Worm (Caenorhabditis elegans): ENCODE results near the gene C08G9.2.

Gene C08G9.2

ce11 chrIV:7672872-7673271, at the start of gene C08G9.2:
Gene C08G9.2 (minus strand): TSS chrIV:7672972.
- no peak for TF ChIP-seq lsl-1 (GFP tag; optimal IDR thresholded peaks at IDR 0.05)
- TF ChIP-seq ZK185.1 (tag; optimal IDR thresholded peaks at IDR 0.05; ENCODE audit: poor library complexity, severe bottlenecking) = no peak
- TF ChIP-seq nhr-80 (tag; optimal IDR thresholded peaks at IDR 0.05) = no peak
- no peak for TF ChIP-seq F10E7.11 (tag; optimal IDR thresholded peaks at IDR 0.05)

- TF ChIP-seq F10E7.11 (tag; optimal IDR thresholded peaks at IDR 0.05) (no peak), aptf-2 (GFP tag; conservative IDR thresholded peaks at IDR 0.05) (no peak), nhr-120 (GFP tag; IDR thresholded peaks at IDR 0.05) (no peak), rcor-1 (GFP tag; IDR thresholded peaks at IDR 0.05) (no peak), bed-1 (GFP tag; IDR thresholded peaks at IDR 0.05) (no peak), B0035.1 (tag; optimal IDR thresholded peaks at IDR 0.05) (no peak), hrde-1 (tag; optimal IDR thresholded peaks at IDR 0.05; ENCODE audit: borderline replicate concordance) (no peak), chd-7 (tag; optimal IDR thresholded peaks at IDR 0.05) (no peak), lin-26 (GFP tag; IDR thresholded peaks at IDR 0.05) (no peak)
These were observed 45.1 kb upstream of the C08G9.2 start, which contains the start of gene F33D4.6 for ce11 chrIV:7717916-7718315. Gene F33D4.6 (minus strand): TSS chrIV:7718016.

ce11 chrIV:7712252-7712651, 39.5 kb upstream of the C08G9.2 start:
- no peak for TF ChIP-seq xnd-1 (tag; optimal IDR thresholded peaks at IDR 0.05)
- TF ChIP-seq athp-1 (tag; optimal IDR thresholded peaks at IDR 0.05) = no peak
- TF ChIP-seq sdz-38 (tag; optimal IDR thresholded peaks at IDR 0.05) = no peak
- no peak for TF ChIP-seq ztf-22 (GFP tag; optimal IDR thresholded peaks at IDR 0.05)
- TF ChIP-seq hlh-26 (GFP tag; conservative IDR thresholded peaks at IDR 0.05) = no peak
- no peak for TF ChIP-seq bed-1 (GFP tag; IDR thresholded peaks at IDR 0.05)
- TF ChIP-seq sptf-2 (GFP tag; optimal IDR thresholded peaks at IDR 0.05) = no peak
- TF ChIP-seq nhr-80 (tag; optimal IDR thresholded peaks at IDR 0.05) = no peak
- no peak for TF ChIP-seq hsf-1 (GFP tag; IDR thresholded peaks at IDR 0.05)
- no peak for TF ChIP-seq let-607 (tag; optimal IDR thresholded peaks at IDR 0.05)
- TF ChIP-seq cebp-1 (GFP tag; IDR thresholded peaks at IDR 0.05) = no peak
- TF ChIP-seq cebp-1 (tag; optimal IDR thresholded peaks at IDR 0.05) = no peak
- TF ChIP-seq lin-40 (tag; optimal IDR thresholded peaks at IDR 0.05) = no peak
- TF ChIP-seq ztf-25 (GFP tag; IDR thresholded peaks at IDR 0.05) = no peak
- no peak for TF ChIP-seq nhr-120 (GFP tag; IDR thresholded peaks at IDR 0.05)
- TF ChIP-seq Y53F4B.3 (GFP tag; IDR thresholded peaks at IDR 0.05) = no peak
- no peak for TF ChIP-seq let-526 (GFP tag; IDR thresholded peaks at IDR 0.05)
- no peak for TF ChIP-seq B0336.3 (GFP tag; IDR thresholded peaks at IDR 0.05)

ce11 chrIV:7710824-7711223, 38.1 kb upstream of the C08G9.2 start, which contains the start of gene nhr-8:
Gene nhr-8 (plus strand): TSS chrIV:7710983.
- TF ChIP-seq fkh-3 (tag; optimal IDR thresholded peaks at IDR 0.05) = no peak
- no peak for TF ChIP-seq sea-2 (GFP tag; IDR thresholded peaks at IDR 0.05)
- peak; percentile 70 for TF ChIP-seq nfyb-1 (GFP tag; IDR thresholded peaks at IDR 0.05)
- no peak for TF ChIP-seq F52B5.7 (tag; optimal IDR thresholded peaks at IDR 0.05)
- no peak for TF ChIP-seq xnd-1 (tag; optimal IDR thresholded peaks at IDR 0.05)
- TF ChIP-seq let-607 (tag; optimal IDR thresholded peaks at IDR 0.05) = peak in 1 of 2 experiments; percentile 14
- peak; percentile 20 for TF ChIP-seq madf-10 (tag; optimal IDR thresholded peaks at IDR 0.05)
- TF ChIP-seq ets-4 (GFP tag; optimal IDR thresholded peaks at IDR 0.05) = peak; percentile 89
- peak; percentile 2 for TF ChIP-seq lin-54 (GFP tag; optimal IDR thresholded peaks at IDR 0.05)
- TF ChIP-seq nhr-80 (tag; optimal IDR thresholded peaks at IDR 0.05) = peak; percentile 97
- no peak for TF ChIP-seq lin-35 (GFP tag; optimal IDR thresholded peaks at IDR 0.05)
- TF ChIP-seq B0261.1 (tag; optimal IDR thresholded peaks at IDR 0.05) = no peak
- TF ChIP-seq cebp-1 (GFP tag; IDR thresholded peaks at IDR 0.05) = peak; percentile 74; the same call in 1 of the 2 replicates
- peak; percentile 75 for TF ChIP-seq cebp-1 (tag; optimal IDR thresholded peaks at IDR 0.05)
- no peak for TF ChIP-seq akir-1 (GFP tag; optimal IDR thresholded peaks at IDR 0.05)
- no peak for TF ChIP-seq snpc-3.4 (tag; optimal IDR thresholded peaks at IDR 0.05)
- no peak for TF ChIP-seq mel-28 (tag; optimal IDR thresholded peaks at IDR 0.05; ENCODE audit: borderline replicate concordance)
- peak; percentile 12 for TF ChIP-seq ztf-22 (GFP tag; optimal IDR thresholded peaks at IDR 0.05)
- no peak for TF ChIP-seq rpc-1 (optimal IDR thresholded peaks at IDR 0.05)
- no peak for TF ChIP-seq rpc-1 (tag; optimal IDR thresholded peaks at IDR 0.05)
- TF ChIP-seq atf-7 (tag; optimal IDR thresholded peaks at IDR 0.05) = peak; percentile 50
- peak; percentile 5 for TF ChIP-seq tbp1 (GFP tag; optimal IDR thresholded peaks at IDR 0.05)
- peak; percentile 52; the same call in 1 of the 2 replicates for TF ChIP-seq dox-1 (GFP tag; IDR thresholded peaks at IDR 0.05)
